Fruit fly (Drosophila melanogaster) S2 (cell line): ENCODE measurements around the gene CG14506.

Source experiments
- CG8478 ChIP-seq: fragments of >200 bp; optimal IDR thresholded peaks from 2 replicates; lab custom pipeline; 2018
- CTCF ChIP-seq, 2 experiments: fragments of >200 bp; optimal IDR thresholded peaks; 2 replicates each; lab custom pipeline; 2018

DNA sequence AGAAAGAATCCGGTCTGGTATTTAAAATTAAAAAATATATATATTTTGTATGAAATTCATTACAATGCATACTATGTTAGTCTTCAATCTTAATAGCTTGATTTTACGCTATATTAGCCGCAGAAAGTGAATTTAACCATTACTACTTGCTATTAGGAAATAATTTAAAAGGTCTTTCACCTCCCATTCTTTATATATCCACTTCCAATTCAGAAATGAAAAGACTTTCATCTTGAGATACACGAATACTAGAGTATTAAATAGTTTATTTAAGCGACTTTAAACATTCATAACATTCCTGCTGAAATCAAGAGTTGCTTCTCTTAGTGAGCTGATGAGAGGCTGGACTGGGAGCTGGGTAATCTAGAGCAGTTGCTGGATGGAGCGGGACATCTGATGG, 52.3 kb downstream of the CG14506 start, which contains the start of gene CG31445:
- no peak for TF ChIP-seq CG8478 (lab: Kevin White, UChicago)
- no peak for TF ChIP-seq CTCF (optimal IDR thresholded peaks at IDR 0.05; lab: Kevin White, UChicago)
